Worm (Caenorhabditis elegans) whole organism, young adult: Measurements from ENCODE around the gene rsp-1.
A peak's percentile ranks its signal among the peaks of the same experiment; 100 is the strongest.

Experiments
- B0261.1 ChIP-seq: sonication (generic microtip); optimal IDR thresholded peaks from 2 replicates; lab custom pipeline; 2016; ENCODE audit warnings: mild to moderate bottlenecking, missing genetic modification characterization, moderate library complexity, missing compliant biosample characterization
- D2030.7 ChIP-seq: fragments of 200-800 bp; sonication (Bioruptor generic); IDR thresholded peaks from 2 replicates; pipeline ENCODE4 v1.3.6; 2022; ENCODE audit warnings: missing genetic modification reagents, missing genetic modification characterization, missing compliant biosample characterization
- F22D6.2 ChIP-seq: sonication (generic microtip); optimal IDR thresholded peaks from 2 replicates; lab custom pipeline; 2016; ENCODE audit warnings: mild to moderate bottlenecking, missing genetic modification characterization, missing compliant biosample characterization
- F52B5.7 ChIP-seq: sonication (generic microtip); optimal IDR thresholded peaks from 2 replicates; lab custom pipeline; 2016; ENCODE audit warnings: mild to moderate bottlenecking, missing genetic modification characterization, missing compliant biosample characterization
- F57A8.1 ChIP-seq: fragments of 200-800 bp; sonication (Bioruptor generic); optimal IDR thresholded peaks from 2 replicates; lab custom pipeline; 2018; ENCODE audit warnings: mild to moderate bottlenecking, missing genetic modification characterization, moderate library complexity, missing compliant biosample characterization
- F57C9.4 ChIP-seq: sonication (generic microtip); optimal IDR thresholded peaks from 2 replicates; lab custom pipeline; 2017; ENCODE audit warnings: mild to moderate bottlenecking, missing genetic modification characterization, missing compliant biosample characterization
- T07F8.4 ChIP-seq: sonication (generic microtip); optimal IDR thresholded peaks from 2 replicates; lab custom pipeline; 2016; ENCODE audit warnings: mild to moderate bottlenecking, missing genetic modification characterization, moderate library complexity, missing compliant biosample characterization
- Y79H2A.3 ChIP-seq: fragments of 200-800 bp; sonication (Bioruptor generic); conservative IDR thresholded peaks from 2 replicates; pipeline ENCODE4 v1.3.6; 2022; ENCODE audit warnings: missing genetic modification reagents, missing genetic modification characterization, missing compliant biosample characterization
- ZK185.1 ChIP-seq: sonication (generic microtip); optimal IDR thresholded peaks from 2 replicates; lab custom pipeline; 2016; ENCODE audit warnings: mild to moderate bottlenecking, missing genetic modification characterization, missing compliant biosample characterization; ENCODE audit not compliant: poor library complexity, severe bottlenecking
- akir-1 ChIP-seq: fragments of 200-800 bp; sonication (Bioruptor generic); optimal IDR thresholded peaks from 2 replicates; lab custom pipeline; 2018; ENCODE audit warnings: mild to moderate bottlenecking, missing genetic modification characterization, moderate library complexity, missing compliant biosample characterization
- aptf-2 ChIP-seq: fragments of 200-800 bp; sonication (Bioruptor generic); conservative IDR thresholded peaks from 2 replicates; pipeline ENCODE4 v1.3.6; 2022; ENCODE audit warnings: missing genetic modification reagents, missing genetic modification characterization, missing compliant biosample characterization
- atf-7 ChIP-seq: sonication (generic microtip); optimal IDR thresholded peaks from 2 replicates; lab custom pipeline; 2017; ENCODE audit warnings: mild to moderate bottlenecking, missing genetic modification characterization, missing compliant biosample characterization
- attf-3 ChIP-seq: fragments of 200-800 bp; sonication (Bioruptor generic); conservative IDR thresholded peaks from 2 replicates; pipeline ENCODE4 v1.3.6; 2022; ENCODE audit warnings: missing genetic modification reagents, missing genetic modification characterization, missing compliant biosample characterization
- attf-6 ChIP-seq: fragments of 200-800 bp; sonication (Bioruptor generic); IDR thresholded peaks from 2 replicates; pipeline ENCODE4 v1.3.6; 2022; ENCODE audit warnings: missing genetic modification reagents, missing genetic modification characterization, missing compliant biosample characterization
- ceh-27 ChIP-seq: fragments of 200-800 bp; sonication (Bioruptor generic); optimal IDR thresholded peaks from 2 replicates; lab custom pipeline; 2018; ENCODE audit warnings: mild to moderate bottlenecking, missing genetic modification characterization, moderate library complexity, missing compliant biosample characterization
- dox-1 ChIP-seq: fragments of 200-800 bp; sonication (Bioruptor generic); IDR thresholded peaks from 2 replicates; pipeline ENCODE4 v1.3.6; 2022; ENCODE audit warnings: missing genetic modification reagents, missing genetic modification characterization, missing compliant biosample characterization
- egl-18 ChIP-seq: fragments of 200-800 bp; sonication (Bioruptor generic); IDR thresholded peaks from 2 replicates; pipeline ENCODE4 v1.3.6; 2022; ENCODE audit warnings: missing genetic modification reagents, missing genetic modification characterization, missing compliant biosample characterization
- egrh-3 ChIP-seq: fragments of 200-800 bp; sonication (Bioruptor generic); IDR thresholded peaks from 2 replicates; pipeline ENCODE4 v1.3.6; 2022; ENCODE audit warnings: missing genetic modification reagents, missing genetic modification characterization, missing compliant biosample characterization
- ets-4 ChIP-seq: fragments of 200-800 bp; sonication (Bioruptor generic); optimal IDR thresholded peaks from 2 replicates; lab custom pipeline; 2018; ENCODE audit warnings: mild to moderate bottlenecking, missing genetic modification characterization, missing compliant biosample characterization
- hmg-20 ChIP-seq: fragments of 200-800 bp; sonication (Bioruptor generic); IDR thresholded peaks from 2 replicates; pipeline ENCODE4 v1.3.6; 2022; ENCODE audit warnings: missing genetic modification reagents, missing genetic modification characterization, missing compliant biosample characterization
- lag-1 ChIP-seq: fragments of 200-800 bp; sonication (Bioruptor generic); IDR thresholded peaks from 2 replicates; pipeline ENCODE4 v1.3.6; 2022; ENCODE audit warnings: missing genetic modification reagents, missing genetic modification characterization, missing compliant biosample characterization
- let-526 ChIP-seq: fragments of 200-800 bp; sonication (Bioruptor generic); IDR thresholded peaks from 2 replicates; pipeline ENCODE4 v1.3.6; 2022; ENCODE audit warnings: missing genetic modification reagents, missing genetic modification characterization, missing compliant biosample characterization
- let-607 ChIP-seq, 2 experiments: fragments of 200-800 bp in 1 of 2; sonication (Bioruptor generic) in 1 of 2; sonication (generic microtip) in 1 of 2; optimal IDR thresholded peaks; 2 replicates each; lab custom pipeline; 2016 to 2018; ENCODE audit warnings: mild to moderate bottlenecking in 2 of 2, missing compliant biosample characterization in 2 of 2, missing genetic modification characterization in 2 of 2, moderate library complexity in 2 of 2, missing genotype in 1 of 2
- lir-1 ChIP-seq: fragments of 200-800 bp; sonication (Bioruptor generic); conservative IDR thresholded peaks from 2 replicates; pipeline ENCODE4 v1.3.6; 2022; ENCODE audit warnings: missing genetic modification reagents, missing genetic modification characterization, missing compliant biosample characterization
- madf-10 ChIP-seq: sonication (generic microtip); optimal IDR thresholded peaks from 2 replicates; lab custom pipeline; 2016; ENCODE audit warnings: mild to moderate bottlenecking, missing genetic modification characterization, missing compliant biosample characterization
- mes-4 ChIP-seq: sonication (generic microtip); optimal IDR thresholded peaks from 2 replicates; lab custom pipeline; 2016; ENCODE audit warnings: missing genotype, missing genetic modification characterization, missing compliant biosample characterization
- nhr-179 ChIP-seq: sonication (generic microtip); optimal IDR thresholded peaks from 2 replicates; lab custom pipeline; 2016; ENCODE audit warnings: mild to moderate bottlenecking, missing genetic modification characterization, missing compliant biosample characterization
- nhr-80 ChIP-seq: sonication (generic microtip); optimal IDR thresholded peaks from 2 replicates; lab custom pipeline; 2016; ENCODE audit warnings: missing genetic modification characterization, missing compliant biosample characterization
- nhr-90 ChIP-seq: sonication (generic microtip); optimal IDR thresholded peaks from 2 replicates; lab custom pipeline; 2016; ENCODE audit warnings: missing genotype, mild to moderate bottlenecking, missing genetic modification characterization, missing compliant biosample characterization
- rcor-1 ChIP-seq: fragments of 200-800 bp; sonication (Bioruptor generic); IDR thresholded peaks from 2 replicates; pipeline ENCODE4 v1.3.6; 2022; ENCODE audit warnings: missing genetic modification reagents, missing genetic modification characterization, missing compliant biosample characterization
- rec-8 ChIP-seq, 2 experiments: sonication (generic microtip); optimal IDR thresholded peaks; 2 replicates each; lab custom pipeline; 2016; ENCODE audit warnings: mild to moderate bottlenecking in 2 of 2, missing genetic modification characterization in 2 of 2, missing genetic modification reagents in 2 of 2, missing genotype in 2 of 2, missing biosample characterization in 1 of 2, missing compliant biosample characterization in 1 of 2, moderate library complexity in 1 of 2
- repo-1 ChIP-seq: sonication (generic microtip); optimal IDR thresholded peaks from 2 replicates; lab custom pipeline; 2017; ENCODE audit warnings: mild to moderate bottlenecking, missing genetic modification characterization, missing compliant biosample characterization
- sdz-38 ChIP-seq: sonication (generic microtip); optimal IDR thresholded peaks from 2 replicates; lab custom pipeline; 2016; ENCODE audit warnings: missing genotype, missing genetic modification characterization, missing compliant biosample characterization
- sptf-2 ChIP-seq: fragments of 200-800 bp; sonication (Bioruptor generic); optimal IDR thresholded peaks from 2 replicates; lab custom pipeline; 2018; ENCODE audit warnings: mild to moderate bottlenecking, missing genetic modification characterization, missing compliant biosample characterization
- zfh-2 ChIP-seq: fragments of 200-800 bp; sonication (Bioruptor generic); conservative IDR thresholded peaks from 2 replicates; pipeline ENCODE4 v1.3.6; 2022; ENCODE audit warnings: missing genetic modification reagents, missing genetic modification characterization, missing compliant biosample characterization
- ztf-26 ChIP-seq: sonication (generic microtip); optimal IDR thresholded peaks from 2 replicates; lab custom pipeline; 2017; ENCODE audit warnings: missing genetic modification characterization, missing compliant biosample characterization
- ztf-6 ChIP-seq: fragments of 200-800 bp; sonication (Bioruptor generic); IDR thresholded peaks from 2 replicates; pipeline ENCODE4 v1.3.6; 2022; ENCODE audit warnings: missing genetic modification reagents, missing genetic modification characterization, missing compliant biosample characterization

Gene rsp-1

ce11 chrII:11424579-11425316 is 28.4 kb upstream of the rsp-1 start, which contains the start of gene C05D12.3:
C05D12.3 (plus strand) TSS chrII:11425266.
- TF ChIP-seq F22D6.2 (tag; lab: Kevin White, UChicago) (no peak), nhr-80 (tag; lab: Kevin White, UChicago) (peak; percentile 33), F57A8.1 (GFP tag; lab: Kevin White, UChicago) (no peak), D2030.7 (GFP tag; lab: Robert Waterston, UW) (no peak)

DNA sequence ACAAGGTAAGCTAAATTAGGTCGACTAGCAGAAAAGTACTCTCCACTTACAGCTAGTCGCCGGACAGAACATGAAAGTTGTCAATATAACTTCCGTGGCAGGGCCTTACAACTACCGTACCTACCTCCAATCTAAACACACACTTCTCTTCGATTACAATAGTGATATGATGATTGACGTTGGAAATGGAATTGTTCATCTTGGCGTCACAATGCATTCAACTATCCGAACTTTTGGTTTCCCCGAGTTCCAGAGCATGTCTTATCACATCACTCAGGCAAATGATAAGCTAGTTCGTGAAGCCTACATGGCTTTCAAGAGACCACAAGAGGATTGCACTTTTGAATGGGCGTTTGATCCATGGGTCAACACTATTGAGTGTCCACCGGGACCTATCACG is 25.8 kb upstream of the rsp-1 start:
- TF ChIP-seq zfh-2 (GFP tag; lab: Robert Waterston, UW) (no peak), lir-1 (no peak), atf-7 (tag; lab: Kevin White, UChicago) (peak; percentile 27), ets-4 (GFP tag; lab: Kevin White, UChicago) (peak; percentile 47), repo-1 (tag; lab: Kevin White, UChicago) (no peak), nhr-80 (tag; lab: Kevin White, UChicago) (peak; percentile 91), rec-8 (tag; optimal IDR thresholded peaks at IDR 0.05; lab: Kevin White, UChicago) (no peak), sdz-38 (tag; lab: Kevin White, UChicago) (no peak), egl-18 (no peak), let-526 (GFP tag; lab: Robert Waterston, UW) (no peak), aptf-2 (GFP tag; lab: Robert Waterston, UW) (no peak), let-607 (tag; optimal IDR thresholded peaks at IDR 0.05; lab: Kevin White, UChicago) (peak in 1 of 2 experiments; percentile 15), mes-4 (no peak), hmg-20 (no peak), Y79H2A.3 (GFP tag; lab: Robert Waterston, UW) (no peak), attf-6 (GFP tag; lab: Robert Waterston, UW) (no peak), ZK185.1 (tag; lab: Kevin White, UChicago) (no peak), madf-10 (no peak), ztf-6 (GFP tag; lab: Robert Waterston, UW) (no peak), rcor-1 (GFP tag; lab: Robert Waterston, UW) (no peak), nhr-179 (no peak), akir-1 (GFP tag; lab: Kevin White, UChicago) (no peak), nhr-90 (no peak), ceh-27 (GFP tag; lab: Kevin White, UChicago) (no peak), sptf-2 (GFP tag; lab: Kevin White, UChicago) (no peak), T07F8.4 (tag; lab: Kevin White, UChicago) (no peak), F57C9.4 (tag; lab: Kevin White, UChicago) (no peak), ztf-26 (tag; lab: Kevin White, UChicago) (no peak), lag-1 (GFP tag; lab: Robert Waterston, UW) (no peak), dox-1 (0 out of 2 replicates have a peak, but pooled peaks have one; percentile 41)

DNA sequence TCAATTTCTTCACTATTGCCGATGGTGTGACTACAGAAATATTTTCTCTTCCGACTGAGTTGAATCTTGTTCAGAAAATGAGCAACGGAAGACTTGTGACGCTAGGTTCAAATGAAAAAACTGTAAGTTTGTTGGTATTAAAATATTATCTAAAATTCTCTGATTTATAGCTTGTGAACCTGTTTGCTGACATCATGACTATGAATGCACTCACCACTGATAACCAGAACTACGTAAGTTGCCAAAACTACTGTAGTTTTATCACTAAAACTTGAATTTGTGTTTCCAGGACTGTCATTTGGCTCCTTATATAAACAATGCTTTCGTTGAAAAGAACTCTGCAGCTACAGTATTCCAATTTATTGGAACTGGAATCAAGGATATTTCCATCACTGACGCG is 24.6 kb upstream of the rsp-1 start:
- TF ChIP-seq F52B5.7 (tag; lab: Kevin White, UChicago): no peak
- TF ChIP-seq ceh-27 (GFP tag; lab: Kevin White, UChicago): no peak
- TF ChIP-seq B0261.1: no peak
- peak; percentile 48 for TF ChIP-seq nhr-80 (tag; lab: Kevin White, UChicago)
- TF ChIP-seq attf-3 (GFP tag; lab: Robert Waterston, UW): no peak
- no peak for TF ChIP-seq let-526 (GFP tag; lab: Robert Waterston, UW)
- no peak for TF ChIP-seq egrh-3 (GFP tag; lab: Robert Waterston, UW)
